Worm (Caenorhabditis elegans): ENCODE results near the gene Y49A10A.2.

ce11 chrX:10392792-10393191 lies 20.3 kb upstream of the Y49A10A.2 start:
- TF ChIP-seq elt-2 (tag; optimal IDR thresholded peaks at IDR 0.05) (no peak), ceh-9 (tag; optimal IDR thresholded peaks at IDR 0.05) (no peak), ttx-3 (tag; optimal IDR thresholded peaks at IDR 0.05) (no peak), tbx-2 (tag; optimal IDR thresholded peaks at IDR 0.05) (no peak), nfya-1 (tag; optimal IDR thresholded peaks at IDR 0.05) (no peak)
